Worm (Caenorhabditis elegans) whole organism, L3 larva: ENCODE results near the gene pgl-1.

Source experiments
- ceh-28 ChIP-seq: fragments of 150-350 bp; optimal IDR thresholded peaks from 2 replicates; lab custom pipeline; 2014; ENCODE audit warnings: missing biosample characterization, missing genetic modification reagents, missing genetic modification characterization
- daf-12 ChIP-seq: fragments of 150-350 bp; optimal IDR thresholded peaks from 2 replicates; lab custom pipeline; 2014; ENCODE audit warnings: missing biosample characterization, missing genetic modification reagents, missing genetic modification characterization
- egl-27 ChIP-seq: sonication (generic microtip); optimal IDR thresholded peaks from 4 replicates; lab custom pipeline; 2017; ENCODE audit warnings: missing biosample characterization, missing genetic modification reagents, missing genetic modification characterization
- egl-5 ChIP-seq: fragments of 150-350 bp; optimal IDR thresholded peaks from 2 replicates; lab custom pipeline; 2017; ENCODE audit warnings: missing biosample characterization, missing genetic modification reagents, missing genetic modification characterization, inconsistent platforms
- elt-3 ChIP-seq, 3 experiments: fragments of 150-350 bp in 1 of 3; sonication (generic microtip) in 2 of 3; optimal IDR thresholded peaks; 2 replicates in 2 of 3; 4 replicates in 1 of 3; lab custom pipeline; 2014 to 2017; ENCODE audit warnings: missing biosample characterization in 3 of 3, missing genetic modification characterization in 3 of 3
- lin-39 ChIP-seq: fragments of 150-350 bp; optimal IDR thresholded peaks from 2 replicates; lab custom pipeline; 2018; ENCODE audit warnings: missing biosample characterization, missing genetic modification reagents, missing genetic modification characterization
- nhr-237 ChIP-seq: fragments of 150-350 bp; optimal IDR thresholded peaks from 2 replicates; lab custom pipeline; 2014; ENCODE audit warnings: missing biosample characterization, missing genetic modification characterization
- nhr-28 ChIP-seq: fragments of 150-350 bp; optimal IDR thresholded peaks from 2 replicates; lab custom pipeline; 2014; ENCODE audit warnings: missing biosample characterization, missing genetic modification characterization
- pha-4 ChIP-seq: fragments of 150-350 bp; optimal IDR thresholded peaks from 2 replicates; lab custom pipeline; 2014; ENCODE audit warnings: missing biosample characterization, missing genetic modification reagents, missing genetic modification characterization
- pqm-1 ChIP-seq: fragments of 150-350 bp; optimal IDR thresholded peaks from 2 replicates; lab custom pipeline; 2017; ENCODE audit warnings: missing biosample characterization, missing genetic modification characterization, inconsistent platforms
- snpc-4 ChIP-seq: fragments of 150-350 bp; optimal IDR thresholded peaks from 2 replicates; lab custom pipeline; 2014; ENCODE audit warnings: missing biosample characterization, missing genetic modification characterization
- unc-62 ChIP-seq: fragments of 150-350 bp; sonication (generic microtip); optimal IDR thresholded peaks from 4 replicates; lab custom pipeline; 2014; ENCODE audit warnings: missing biosample characterization, missing genetic modification reagents, missing genetic modification characterization
- ztf-11 ChIP-seq: fragments of 150-350 bp; optimal IDR thresholded peaks from 2 replicates; lab custom pipeline; 2014; ENCODE audit warnings: missing biosample characterization, missing genetic modification characterization

DNA sequence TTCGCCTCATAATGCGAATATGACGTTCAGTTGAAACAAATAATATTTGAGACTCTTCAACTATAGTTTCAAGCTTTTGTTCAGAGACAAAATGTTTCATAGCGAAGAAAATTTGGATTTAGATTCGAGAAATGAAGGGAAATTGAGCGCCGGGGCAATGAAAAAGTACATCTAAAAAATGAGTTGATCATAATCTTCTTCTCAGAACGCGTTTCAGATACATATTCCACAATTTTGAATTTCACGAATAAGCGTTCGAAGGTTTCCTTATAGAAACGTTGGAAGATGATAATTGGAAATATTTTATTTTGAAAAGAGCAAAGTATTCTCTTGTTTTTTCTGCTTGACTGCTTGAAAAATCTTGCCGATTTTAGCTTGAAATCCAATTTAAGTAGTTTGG, 6.8 kb downstream of the pgl-1 start, which contains the start of gene ZK381.8:
- TF ChIP-seq nhr-28 (tag; lab: Kevin White, UChicago) (no peak), nhr-237 (tag; lab: Kevin White, UChicago) (no peak), unc-62 (no peak), pqm-1 (tag; lab: Kevin White, UChicago) (no peak), ztf-11 (tag; lab: Kevin White, UChicago) (no peak), pha-4 (tag; lab: Kevin White, UChicago) (no peak), elt-3 (tag; optimal IDR thresholded peaks at IDR 0.05; lab: Kevin White, UChicago) (no peak), snpc-4 (tag; lab: Kevin White, UChicago) (no peak), ceh-28 (tag; lab: Kevin White, UChicago) (no peak), daf-12 (tag; lab: Kevin White, UChicago) (no peak), egl-5 (no peak), lin-39 (tag; lab: Kevin White, UChicago) (no peak), egl-27 (no peak)
